Worm (Caenorhabditis elegans): ENCODE results near the gene sri-29.

Gene sri-29

DNA sequence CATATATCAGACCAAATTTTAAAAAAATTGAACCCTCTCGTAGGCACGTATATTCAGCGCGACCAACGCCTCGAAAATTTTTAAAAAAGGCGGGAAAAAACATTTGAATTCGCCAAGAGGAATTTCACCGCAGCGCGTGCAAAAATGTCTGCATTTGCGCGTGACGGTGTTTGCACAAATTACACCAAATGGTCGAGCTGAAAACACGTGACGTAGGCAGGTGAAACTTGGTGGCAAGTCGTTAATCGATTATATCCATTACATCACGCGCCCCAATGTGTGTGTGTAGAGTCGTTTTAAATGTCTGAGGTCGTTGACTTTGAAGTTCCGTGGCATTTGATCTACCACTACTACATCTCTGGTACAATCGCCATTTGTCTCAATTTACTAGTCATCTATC is 6.6 kb downstream of the sri-29 start, which contains the start of gene sri-31:
Gene sri-31 (plus strand): TSS at position 301 of the 400 bp plus-strand sequence.
- TF ChIP-seq eor-1 (tag; optimal IDR thresholded peaks at IDR 0.05) (no peak), elt-3 (tag; optimal IDR thresholded peaks at IDR 0.05) (no peak), nhr-77 (tag; optimal IDR thresholded peaks at IDR 0.05) (no peak), pqm-1 (tag; optimal IDR thresholded peaks at IDR 0.05) (no peak), aly-2 (tag; optimal IDR thresholded peaks at IDR 0.05) (no peak), egl-5 (tag; optimal IDR thresholded peaks at IDR 0.05) (no peak), nhr-76 (tag; optimal IDR thresholded peaks at IDR 0.05) (no peak), nhr-23 (tag; optimal IDR thresholded peaks at IDR 0.05) (no peak), zag-1 (tag; optimal IDR thresholded peaks at IDR 0.05) (no peak), nhr-43 (tag; optimal IDR thresholded peaks at IDR 0.05; ENCODE audit: poor library complexity, severe bottlenecking) (no peak), pha-4 (tag; optimal IDR thresholded peaks at IDR 0.05) (no peak), ceh-28 (tag; optimal IDR thresholded peaks at IDR 0.05) (no peak), fos-1 (tag; optimal IDR thresholded peaks at IDR 0.05) (no peak), lin-15B (tag; optimal IDR thresholded peaks at IDR 0.05) (no peak), mdl-1 (tag; optimal IDR thresholded peaks at IDR 0.05) (no peak), jun-1 (tag; optimal IDR thresholded peaks at IDR 0.05) (no peak)

DNA sequence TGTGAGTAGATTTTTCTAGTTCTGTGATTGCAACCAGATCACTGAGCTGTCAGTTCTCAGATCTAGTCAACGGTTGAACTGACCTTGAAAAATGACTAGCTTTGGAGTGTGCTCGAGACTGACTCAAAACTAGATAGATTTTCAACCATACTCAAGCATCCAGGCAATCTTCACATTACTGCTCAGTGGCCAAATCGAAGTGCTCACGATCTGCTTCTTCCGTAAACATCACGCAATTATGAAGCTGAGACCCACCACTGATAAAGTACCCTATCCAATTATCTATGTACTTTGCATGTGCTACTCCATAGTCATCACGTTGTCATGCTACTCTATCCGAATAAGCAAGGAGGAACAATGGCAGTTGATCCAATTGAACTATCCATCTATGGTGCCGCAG is 7.2 kb downstream of the sri-29 start:
- TF ChIP-seq fos-1 (tag; optimal IDR thresholded peaks at IDR 0.05) (no peak), nhr-43 (tag; optimal IDR thresholded peaks at IDR 0.05; ENCODE audit: poor library complexity, severe bottlenecking) (no peak), nhr-12 (tag; optimal IDR thresholded peaks at IDR 0.05) (no peak), ceh-82 (tag; optimal IDR thresholded peaks at IDR 0.05) (no peak), daf-12 (tag; optimal IDR thresholded peaks at IDR 0.05) (no peak), nhr-77 (tag; optimal IDR thresholded peaks at IDR 0.05) (no peak), fkh-2 (tag; optimal IDR thresholded peaks at IDR 0.05) (no peak), ZK546.5 (tag; optimal IDR thresholded peaks at IDR 0.05) (no peak), elt-2 (tag; optimal IDR thresholded peaks at IDR 0.05) (no peak), egl-5 (tag; optimal IDR thresholded peaks at IDR 0.05) (no peak), ceh-28 (tag; optimal IDR thresholded peaks at IDR 0.05) (no peak), ceh-16 (tag; optimal IDR thresholded peaks at IDR 0.05) (no peak), unc-39 (tag; optimal IDR thresholded peaks at IDR 0.05) (no peak), pha-4 (tag; optimal IDR thresholded peaks at IDR 0.05) (no peak)

DNA sequence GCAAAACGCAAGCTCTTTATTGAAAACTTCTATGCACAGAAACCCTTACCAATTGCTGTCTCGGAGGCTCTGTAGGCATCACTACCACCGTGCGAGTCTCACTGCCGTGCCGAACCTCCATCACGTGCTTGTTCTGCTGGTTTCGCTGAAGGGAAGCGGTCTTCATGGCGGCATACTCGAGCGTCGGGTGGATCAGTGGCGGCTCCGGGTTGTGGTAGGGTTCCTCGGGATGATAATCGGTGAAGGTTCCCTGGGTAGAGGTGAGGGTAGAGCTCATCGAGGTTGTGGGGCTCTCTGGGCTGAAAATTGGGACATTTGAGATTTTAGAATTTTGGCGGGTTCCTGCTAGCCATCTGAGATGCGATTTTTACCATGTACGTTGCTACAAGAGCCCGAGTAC is 8.7 kb downstream of the sri-29 start:
- no peak for TF ChIP-seq eor-1 (tag; optimal IDR thresholded peaks at IDR 0.05)
- TF ChIP-seq nhr-12 (tag; optimal IDR thresholded peaks at IDR 0.05): no peak
- no peak for TF ChIP-seq snpc-4 (tag; optimal IDR thresholded peaks at IDR 0.05)
- no peak for TF ChIP-seq daf-12 (tag; optimal IDR thresholded peaks at IDR 0.05)
- no peak for TF ChIP-seq unc-62 (GFP tag; optimal IDR thresholded peaks at IDR 0.05)
- TF ChIP-seq unc-39 (tag; optimal IDR thresholded peaks at IDR 0.05): no peak
- TF ChIP-seq nhr-237 (tag; optimal IDR thresholded peaks at IDR 0.05): no peak
- TF ChIP-seq ama-1 (optimal IDR thresholded peaks at IDR 0.05): no peak
- TF ChIP-seq nhr-77 (tag; optimal IDR thresholded peaks at IDR 0.05): no peak

- TF ChIP-seq ceh-82 (tag; optimal IDR thresholded peaks at IDR 0.05) (no peak), pha-4 (tag; optimal IDR thresholded peaks at IDR 0.05) (no peak), fkh-10 (GFP tag; optimal IDR thresholded peaks at IDR 0.05) (no peak), mml-1 (tag; optimal IDR thresholded peaks at IDR 0.05) (no peak), eor-1 (tag; optimal IDR thresholded peaks at IDR 0.05) (no peak), mdl-1 (tag; optimal IDR thresholded peaks at IDR 0.05) (no peak), fos-1 (tag; optimal IDR thresholded peaks at IDR 0.05) (no peak), nhr-28 (tag; optimal IDR thresholded peaks at IDR 0.05) (no peak)
Measured at ce11 chrII:3053689-3054088, 9.6 kb downstream of the sri-29 start.

DNA sequence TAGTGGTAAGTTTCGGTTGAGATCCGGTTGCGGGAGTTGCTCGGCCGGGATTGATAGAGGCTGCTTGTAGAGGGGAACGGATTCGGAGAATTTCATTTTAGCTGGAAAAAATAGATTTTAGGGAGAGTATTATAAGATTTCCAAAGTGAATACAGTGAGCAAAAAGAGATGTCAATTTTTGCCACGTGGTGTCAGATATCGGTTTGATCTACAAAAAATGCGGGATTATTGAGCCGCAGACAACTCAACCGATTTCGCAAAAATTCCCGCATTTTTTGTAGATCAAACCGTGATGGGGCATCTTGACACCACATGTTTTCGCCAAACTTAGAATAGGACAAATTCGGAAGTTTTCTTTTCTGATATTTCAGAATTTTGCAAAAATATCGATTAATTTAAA is 10.1 kb downstream of the sri-29 start, which contains the start of gene lido-13:
Gene lido-13 (minus strand): TSS at position 101 of the 400 bp plus-strand sequence.
- TF ChIP-seq lin-15B (tag; optimal IDR thresholded peaks at IDR 0.05) (no peak), ama-1 (optimal IDR thresholded peaks at IDR 0.05) (no peak), nhr-23 (tag; optimal IDR thresholded peaks at IDR 0.05) (no peak), nhr-11 (tag; optimal IDR thresholded peaks at IDR 0.05) (no peak), aly-2 (tag; optimal IDR thresholded peaks at IDR 0.05) (no peak), mdl-1 (tag; optimal IDR thresholded peaks at IDR 0.05) (no peak), ZK546.5 (tag; optimal IDR thresholded peaks at IDR 0.05) (no peak), nhr-67 (tag; optimal IDR thresholded peaks at IDR 0.05) (no peak), pha-4 (tag; optimal IDR thresholded peaks at IDR 0.05) (no peak), R02D3.7 (tag; optimal IDR thresholded peaks at IDR 0.05) (no peak), unc-62 (GFP tag; optimal IDR thresholded peaks at IDR 0.05) (no peak), fkh-10 (GFP tag; optimal IDR thresholded peaks at IDR 0.05) (no peak), nhr-28 (tag; optimal IDR thresholded peaks at IDR 0.05) (no peak)

All from whole organism, L3 larva.